Worm (Caenorhabditis elegans) whole organism, L2 larva: ENCODE measurements around the gene T04F3.3.

Source experiments
- elt-3 ChIP-seq: sonication (generic microtip); optimal IDR thresholded peaks from 2 replicates; lab custom pipeline; 2017; ENCODE audit warnings: missing biosample characterization, missing genetic modification characterization
- lin-39 ChIP-seq: fragments of 150-350 bp; optimal IDR thresholded peaks from 2 replicates; lab custom pipeline; 2014; ENCODE audit warnings: missing biosample characterization, missing genetic modification reagents, missing genetic modification characterization
- nhr-237 ChIP-seq: fragments of 150-350 bp; optimal IDR thresholded peaks from 2 replicates; lab custom pipeline; 2014; ENCODE audit warnings: missing biosample characterization, missing genetic modification characterization
- unc-39 ChIP-seq: fragments of 150-350 bp; optimal IDR thresholded peaks from 2 replicates; lab custom pipeline; 2014; ENCODE audit warnings: missing biosample characterization, missing genetic modification characterization
- ztf-4 ChIP-seq: fragments of 150-350 bp; optimal IDR thresholded peaks from 2 replicates; lab custom pipeline; 2014; ENCODE audit warnings: missing biosample characterization, missing genetic modification characterization

DNA sequence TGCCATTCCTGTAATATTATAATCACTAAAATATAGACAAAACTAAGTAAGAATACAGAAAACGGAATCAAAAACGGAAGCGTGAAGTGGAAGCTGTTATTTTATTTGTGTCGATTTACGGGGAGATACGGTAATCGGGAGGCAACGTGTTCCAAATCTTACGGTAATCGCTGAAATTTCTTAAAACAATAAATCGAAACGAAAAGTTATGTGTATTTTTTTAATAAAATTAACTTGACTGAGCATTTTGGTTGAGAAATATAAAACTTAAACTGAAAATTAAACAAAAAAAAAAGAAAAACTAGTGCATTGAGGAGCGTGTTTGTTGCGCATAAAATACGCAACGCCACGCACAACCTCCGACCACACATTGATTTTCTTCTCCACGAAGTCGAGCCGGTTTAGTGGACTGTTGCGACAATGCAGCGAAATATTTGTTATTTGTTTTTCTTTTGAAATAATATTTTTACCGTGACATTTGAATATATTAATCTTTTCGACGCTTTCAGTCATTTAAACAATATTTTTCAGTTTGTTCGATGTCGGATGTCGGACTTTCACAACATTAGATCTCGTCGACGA is 5.7 kb downstream of the T04F3.3 start, which contains the start of the genes F55A11.1 and syx-5:
- TF ChIP-seq elt-3 (tag; lab: Kevin White, UChicago) (no peak), ztf-4 (tag; lab: Kevin White, UChicago) (peak; percentile 34), nhr-237 (tag; lab: Kevin White, UChicago) (peak; percentile 61), unc-39 (tag; lab: Kevin White, UChicago) (no peak), lin-39 (tag; lab: Kevin White, UChicago) (no peak)
